Worm (Caenorhabditis elegans) whole organism, L4/young adult: ENCODE measurements around the gene btb-2.

Source experiments
- W03F9.2 ChIP-seq: fragments of 150-350 bp; optimal IDR thresholded peaks from 2 replicates; lab custom pipeline; 2014; ENCODE audit warnings: missing biosample characterization, missing genetic modification characterization
- him-1 ChIP-seq: sonication (generic microtip); optimal IDR thresholded peaks from 2 replicates; lab custom pipeline; 2016; ENCODE audit warnings: missing genotype, missing genetic modification reagents, missing genetic modification characterization, missing compliant biosample characterization

ce11 chrII:6448189-6448588 is 46.4 kb downstream of the btb-2 start:
- TF ChIP-seq W03F9.2 (tag; lab: Kevin White, UChicago) = no peak
- TF ChIP-seq him-1 = no peak
